Worm (Caenorhabditis elegans): ENCODE data around the gene C32D5.7.

Gene C32D5.7

DNA sequence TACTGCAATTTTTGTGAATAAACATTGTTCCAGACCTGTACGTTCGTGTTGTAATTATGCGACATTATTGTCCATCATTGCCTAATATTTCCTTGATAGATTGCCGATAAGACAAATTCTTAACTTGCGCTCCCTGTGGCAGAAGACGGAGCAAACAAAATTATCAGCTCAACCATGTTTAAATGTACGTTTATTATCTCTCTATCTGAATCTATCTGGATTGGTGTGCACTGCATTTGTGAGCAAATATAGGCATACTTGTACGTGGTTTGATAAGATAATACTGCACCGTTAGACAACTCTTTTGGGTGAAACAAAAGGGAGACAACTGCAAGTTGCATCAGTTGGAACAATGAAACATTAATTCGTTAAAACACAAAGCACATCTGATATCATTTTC, 12.5 kb downstream of the C32D5.7 start (continued):
- no peak for TF ChIP-seq arid-1 (GFP tag; conservative IDR thresholded peaks at IDR 0.05)
- TF ChIP-seq R02D3.7 (tag; optimal IDR thresholded peaks at IDR 0.05) = no peak
- no peak for TF ChIP-seq ctbp-1 (GFP tag; IDR thresholded peaks at IDR 0.05)
- TF ChIP-seq ztf-11 (tag; optimal IDR thresholded peaks at IDR 0.05) = no peak
- no peak for TF ChIP-seq D1046.2 (GFP tag; IDR thresholded peaks at IDR 0.05)
- peak; percentile 89 for TF ChIP-seq dmd-6 (GFP tag; IDR thresholded peaks at IDR 0.05)
- TF ChIP-seq nhr-48 (tag; optimal IDR thresholded peaks at IDR 0.05) = peak; percentile 67
- peak; percentile 78 for TF ChIP-seq lin-1 (GFP tag; IDR thresholded peaks at IDR 0.05)
- no peak for TF ChIP-seq lin-39 (tag; optimal IDR thresholded peaks at IDR 0.05)
- no peak for TF ChIP-seq jun-1 (tag; optimal IDR thresholded peaks at IDR 0.05)
- TF ChIP-seq mes-2 (tag; optimal IDR thresholded peaks at IDR 0.05; ENCODE audit: poor library complexity, severe bottlenecking) = peak; percentile 32
- peak; percentile 63 for TF ChIP-seq nhr-77 (tag; optimal IDR thresholded peaks at IDR 0.05)
- no peak for TF ChIP-seq nhr-41 (GFP tag; IDR thresholded peaks at IDR 0.05)
- no peak for TF ChIP-seq pha-4 (GFP tag; IDR thresholded peaks at IDR 0.05)
- no peak for TF ChIP-seq pha-4 (tag; optimal IDR thresholded peaks at IDR 0.05)
- no peak for TF ChIP-seq daf-12 (tag; optimal IDR thresholded peaks at IDR 0.05)
- TF ChIP-seq madf-5 (GFP tag; IDR thresholded peaks at IDR 0.05) = no peak
- TF ChIP-seq lin-13 (GFP tag; optimal IDR thresholded peaks at IDR 0.05) = no peak
- no peak for TF ChIP-seq mdl-1 (tag; optimal IDR thresholded peaks at IDR 0.05)
- no peak for TF ChIP-seq fos-1 (tag; optimal IDR thresholded peaks at IDR 0.05)
- no peak for TF ChIP-seq ZK546.5 (tag; optimal IDR thresholded peaks at IDR 0.05)
- TF ChIP-seq nhr-11 (tag; optimal IDR thresholded peaks at IDR 0.05) = no peak
- TF ChIP-seq unc-39 (tag; optimal IDR thresholded peaks at IDR 0.05) = no peak

DNA sequence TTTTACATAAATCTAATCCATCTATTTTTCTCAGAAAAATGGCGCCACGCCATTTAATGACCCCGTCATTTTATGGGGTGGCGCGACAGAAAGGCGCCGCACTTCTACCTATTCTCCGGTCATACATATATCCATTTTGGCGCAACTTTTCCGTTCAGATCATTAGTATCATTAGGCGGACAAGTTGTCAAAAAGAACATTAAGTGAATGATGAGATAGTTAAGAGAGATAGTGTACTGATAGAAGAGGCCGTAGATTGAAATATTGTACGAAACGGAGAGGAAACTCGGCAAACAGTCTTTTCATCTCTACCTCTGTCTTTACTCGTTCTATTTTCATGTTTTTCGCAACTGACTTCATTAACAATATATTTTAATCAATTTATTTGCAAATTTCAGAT, 15.8 kb downstream of the C32D5.7 start, which contains the start of gene sma-6:
TSS of gene sma-6 (plus strand) at position 399 of the 400 bp plus-strand sequence.
- TF ChIP-seq saeg-2 (GFP tag; IDR thresholded peaks at IDR 0.05) (no peak), tag-97 (GFP tag; IDR thresholded peaks at IDR 0.05) (no peak), nhr-28 (tag; optimal IDR thresholded peaks at IDR 0.05) (peak; percentile 24), pqm-1 (tag; optimal IDR thresholded peaks at IDR 0.05) (peak; percentile 22), nhr-41 (GFP tag; IDR thresholded peaks at IDR 0.05) (no peak), dve-1 (tag; optimal IDR thresholded peaks at IDR 0.05; ENCODE audit: insufficient read depth) (peak; percentile 12)

DNA sequence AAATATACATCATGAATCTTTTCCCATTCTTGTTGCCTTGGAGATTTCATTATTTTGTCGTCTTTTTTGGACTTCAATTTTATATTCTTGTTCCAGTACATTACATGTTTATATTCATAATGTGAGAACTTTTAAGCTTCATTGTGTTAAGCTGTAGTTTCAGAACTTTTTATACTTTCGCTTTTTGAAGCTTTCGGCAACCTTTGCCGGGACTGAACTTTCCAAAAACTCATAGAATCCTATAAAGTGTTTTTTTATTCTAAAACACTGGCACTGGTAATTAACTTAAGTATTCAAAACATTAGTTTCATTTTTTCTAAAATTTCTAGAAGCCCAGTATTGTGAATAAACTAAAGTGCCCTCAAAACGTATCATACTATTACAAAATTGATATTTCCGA, 16.9 kb downstream of the C32D5.7 start, which contains the start of gene C32D5.4:
TSS of gene C32D5.4 (minus strand) at position 101 of the 400 bp plus-strand sequence.
- TF ChIP-seq mxl-2 (GFP tag; conservative IDR thresholded peaks at IDR 0.05) (no peak), dve-1 (tag; optimal IDR thresholded peaks at IDR 0.05; ENCODE audit: insufficient read depth) (no peak), F37D6.2 (tag; optimal IDR thresholded peaks at IDR 0.05) (no peak), lin-1 (GFP tag; IDR thresholded peaks at IDR 0.05) (no peak), ceh-62 (tag; optimal IDR thresholded peaks at IDR 0.05) (no peak), lin-39 (tag; optimal IDR thresholded peaks at IDR 0.05) (no peak), dmd-9 (GFP tag; IDR thresholded peaks at IDR 0.05) (no peak), Y105C5A.15 (GFP tag; IDR thresholded peaks at IDR 0.05) (no peak), lsy-2 (tag; optimal IDR thresholded peaks at IDR 0.05) (no peak), aha-1 (tag) (no peak), T26A8.4 (GFP tag; IDR thresholded peaks at IDR 0.05) (no peak), F26F4.8 (GFP tag; conservative IDR thresholded peaks at IDR 0.05) (no peak), ztf-11 (tag; optimal IDR thresholded peaks at IDR 0.05) (no peak), mxl-3 (GFP tag; optimal IDR thresholded peaks at IDR 0.05) (no peak), hmg-1.1 (GFP tag; IDR thresholded peaks at IDR 0.05) (no peak), Y48G9A.11 (GFP tag; IDR thresholded peaks at IDR 0.05) (no peak), ces-1 (GFP tag; optimal IDR thresholded peaks at IDR 0.05) (no peak), hlh-11 (tag; optimal IDR thresholded peaks at IDR 0.05) (no peak)
